Fruit fly (Drosophila melanogaster) whole organism, prepupa: ENCODE measurements around the gene Shaw.

Experiments
- CG10631 ChIP-seq: fragments of 200-800 bp; sonication (Bioruptor generic); optimal IDR thresholded peaks from 2 replicates; lab custom pipeline; 2016; ENCODE audit warnings: missing biosample characterization, missing genetic modification characterization
- CG10669 ChIP-seq: fragments of 200-800 bp; sonication (Bioruptor generic); optimal IDR thresholded peaks from 3 replicates; lab custom pipeline; 2018; ENCODE audit warnings: missing biosample characterization, mild to moderate bottlenecking, missing genetic modification characterization, moderate library complexity
- CG11762 ChIP-seq: fragments of 200-800 bp; sonication (Bioruptor generic); optimal IDR thresholded peaks from 3 replicates; lab custom pipeline; 2016; ENCODE audit warnings: missing biosample characterization, missing genetic modification characterization; ENCODE audit not compliant: insufficient read depth
- CG11902 ChIP-seq: fragments of 200-800 bp; sonication (Bioruptor generic); optimal IDR thresholded peaks from 3 replicates; lab custom pipeline; 2016; ENCODE audit warnings: missing biosample characterization, missing genetic modification characterization
- CG15336 ChIP-seq: fragments of 200-800 bp; sonication (Bioruptor generic); IDR thresholded peaks from 2 replicates; pipeline ENCODE4 v1.3.6; 2022; ENCODE audit warnings: missing biosample characterization, missing genetic modification characterization
- CG1621 ChIP-seq: fragments of 200-800 bp; sonication (Bioruptor generic); optimal IDR thresholded peaks from 3 replicates; lab custom pipeline; 2018; ENCODE audit warnings: missing biosample characterization, mild to moderate bottlenecking, missing genetic modification characterization
- CG16779 ChIP-seq: fragments of 200-800 bp; sonication (Bioruptor generic); optimal IDR thresholded peaks from 3 replicates; lab custom pipeline; 2017; ENCODE audit warnings: missing biosample characterization, mild to moderate bottlenecking, missing genetic modification characterization
- CG32006 ChIP-seq: fragments of 200-800 bp; sonication (Bioruptor generic); optimal IDR thresholded peaks from 3 replicates; lab custom pipeline; 2017; ENCODE audit warnings: missing biosample characterization, mild to moderate bottlenecking, missing genetic modification characterization
- CG34406 ChIP-seq: fragments of 200-800 bp; sonication (Bioruptor generic); optimal IDR thresholded peaks from 3 replicates; lab custom pipeline; 2016; ENCODE audit warnings: missing biosample characterization, missing genetic modification characterization
- CG3919 ChIP-seq: fragments of 200-800 bp; sonication (Bioruptor generic); optimal IDR thresholded peaks from 3 replicates; lab custom pipeline; 2016; ENCODE audit warnings: missing biosample characterization, missing genetic modification characterization
- CG4318 ChIP-seq: fragments of 200-800 bp; sonication (Bioruptor generic); optimal IDR thresholded peaks from 3 replicates; lab custom pipeline; 2017; ENCODE audit warnings: missing biosample characterization, mild to moderate bottlenecking, missing genetic modification characterization
- CG6276 ChIP-seq: fragments of 200-800 bp; sonication (Bioruptor generic); optimal IDR thresholded peaks from 2 replicates; lab custom pipeline; 2017; ENCODE audit warnings: missing biosample characterization, mild to moderate bottlenecking, missing genetic modification characterization
- CG6792 ChIP-seq: fragments of 200-800 bp; sonication (Bioruptor generic); optimal IDR thresholded peaks from 3 replicates; lab custom pipeline; 2016; ENCODE audit warnings: missing biosample characterization, missing genetic modification characterization
- CG6808 ChIP-seq: fragments of 200-800 bp; sonication (Bioruptor generic); optimal IDR thresholded peaks from 3 replicates; lab custom pipeline; 2017; ENCODE audit warnings: missing biosample characterization, missing genetic modification characterization, mild to moderate bottlenecking, moderate library complexity, missing genetic modification reagents
- CG7368 ChIP-seq: fragments of 200-800 bp; sonication (Bioruptor generic); optimal IDR thresholded peaks from 3 replicates; lab custom pipeline; 2016; ENCODE audit warnings: missing biosample characterization, missing genetic modification characterization
- CG8119 ChIP-seq: fragments of 200-800 bp; sonication (Bioruptor generic); IDR thresholded peaks from 3 replicates; pipeline ENCODE4 v1.3.6; 2022; ENCODE audit warnings: missing biosample characterization, missing genetic modification characterization
- CG8632 ChIP-seq: fragments of 200-800 bp; sonication (Bioruptor generic); optimal IDR thresholded peaks from 3 replicates; lab custom pipeline; 2016; ENCODE audit warnings: missing biosample characterization, missing genetic modification characterization
- CG9139 ChIP-seq: fragments of 200-800 bp; sonication (Bioruptor generic); optimal IDR thresholded peaks from 3 replicates; lab custom pipeline; 2017; ENCODE audit warnings: missing biosample characterization, mild to moderate bottlenecking, missing genetic modification characterization
- Eip78C ChIP-seq: fragments of 200-800 bp; sonication (Bioruptor generic); peaks from one replicate; lab custom pipeline; 2016; ENCODE audit warnings: missing biosample characterization, missing genetic modification characterization
- Ets21C ChIP-seq: fragments of 200-800 bp; sonication (Bioruptor generic); optimal IDR thresholded peaks from 3 replicates; lab custom pipeline; 2016; ENCODE audit warnings: missing biosample characterization, missing genetic modification characterization
- Gug ChIP-seq: fragments of 200-800 bp; sonication (Bioruptor generic); IDR thresholded peaks from 2 replicates; pipeline ENCODE4 v1.3.6; 2022; ENCODE audit warnings: missing biosample characterization, missing genetic modification characterization
- Hr38 ChIP-seq: sonication (Bioruptor generic); optimal IDR thresholded peaks from 2 replicates; lab custom pipeline; 2016; ENCODE audit warnings: missing biosample characterization, missing genetic modification characterization
- Hr39 ChIP-seq: fragments of 200-800 bp; sonication (Bioruptor generic); optimal IDR thresholded peaks from 2 replicates; lab custom pipeline; 2016; ENCODE audit warnings: missing biosample characterization, missing genetic modification characterization
- Hr4 ChIP-seq: fragments of 200-800 bp; sonication (Bioruptor generic); optimal IDR thresholded peaks from 3 replicates; lab custom pipeline; 2016; ENCODE audit warnings: missing biosample characterization, missing genetic modification characterization
- Lpt ChIP-seq: fragments of 200-800 bp; sonication (Bioruptor generic); optimal IDR thresholded peaks from 3 replicates; lab custom pipeline; 2016; ENCODE audit warnings: missing biosample characterization, missing genetic modification characterization
- Met ChIP-seq: fragments of 200-800 bp; sonication (Bioruptor generic); optimal IDR thresholded peaks from 3 replicates; lab custom pipeline; 2016; ENCODE audit warnings: missing biosample characterization, missing genetic modification characterization
- OdsH ChIP-seq: fragments of 200-800 bp; sonication (Bioruptor generic); optimal IDR thresholded peaks from 3 replicates; lab custom pipeline; 2016; ENCODE audit warnings: missing biosample characterization, missing genetic modification characterization
- Smox ChIP-seq: fragments of 200-800 bp; sonication (Bioruptor generic); optimal IDR thresholded peaks from 3 replicates; lab custom pipeline; 2016; ENCODE audit warnings: missing biosample characterization, missing genetic modification characterization
- dac ChIP-seq: fragments of 200-800 bp; sonication (Bioruptor generic); optimal IDR thresholded peaks from 2 replicates; lab custom pipeline; 2017; ENCODE audit warnings: missing biosample characterization, mild to moderate bottlenecking, missing genetic modification characterization
- dsx ChIP-seq: fragments of 200-800 bp; optimal IDR thresholded peaks from 3 replicates; lab custom pipeline; 2019; ENCODE audit warnings: missing biosample characterization, mild to moderate bottlenecking, missing genetic modification characterization, moderate library complexity; ENCODE audit not compliant: poor library complexity, severe bottlenecking
- eg ChIP-seq: fragments of 200-800 bp; sonication (Bioruptor generic); IDR thresholded peaks from 3 replicates; pipeline ENCODE4 v1.3.6; 2022; ENCODE audit warnings: missing biosample characterization, missing genetic modification characterization
- fd59A ChIP-seq: fragments of 200-800 bp; sonication (Bioruptor generic); optimal IDR thresholded peaks from 2 replicates; lab custom pipeline; 2017; ENCODE audit warnings: missing biosample characterization, mild to moderate bottlenecking, missing genetic modification characterization, missing genetic modification reagents
- fd85E ChIP-seq: fragments of 200-800 bp; sonication (Bioruptor generic); optimal IDR thresholded peaks from 3 replicates; lab custom pipeline; 2016; ENCODE audit warnings: missing biosample characterization, missing genetic modification characterization
- fkh ChIP-seq: fragments of 200-800 bp; sonication (Bioruptor generic); optimal IDR thresholded peaks from 3 replicates; lab custom pipeline; 2017; ENCODE audit warnings: missing biosample characterization, mild to moderate bottlenecking, missing genetic modification characterization, moderate library complexity
- pdm3 ChIP-seq: fragments of 200-800 bp; sonication (Bioruptor generic); optimal IDR thresholded peaks from 3 replicates; lab custom pipeline; 2016; ENCODE audit warnings: missing biosample characterization, missing genetic modification characterization
- salr ChIP-seq, 2 experiments: fragments of 200-800 bp; sonication (Bioruptor generic); optimal IDR thresholded peaks; 3 replicates each; lab custom pipeline; 2016 to 2018; ENCODE audit warnings: missing biosample characterization in 2 of 2, missing genetic modification characterization in 2 of 2, mild to moderate bottlenecking in 1 of 2
- svp ChIP-seq: fragments of 200-800 bp; sonication (Bioruptor generic); peaks from one replicate; lab custom pipeline; 2016; ENCODE audit warnings: missing biosample characterization, missing genetic modification characterization
- vri ChIP-seq: fragments of 200-800 bp; sonication (Bioruptor generic); optimal IDR thresholded peaks from 3 replicates; lab custom pipeline; 2016; ENCODE audit warnings: missing biosample characterization, mild to moderate bottlenecking, missing genetic modification characterization

The Shaw gene

DNA sequence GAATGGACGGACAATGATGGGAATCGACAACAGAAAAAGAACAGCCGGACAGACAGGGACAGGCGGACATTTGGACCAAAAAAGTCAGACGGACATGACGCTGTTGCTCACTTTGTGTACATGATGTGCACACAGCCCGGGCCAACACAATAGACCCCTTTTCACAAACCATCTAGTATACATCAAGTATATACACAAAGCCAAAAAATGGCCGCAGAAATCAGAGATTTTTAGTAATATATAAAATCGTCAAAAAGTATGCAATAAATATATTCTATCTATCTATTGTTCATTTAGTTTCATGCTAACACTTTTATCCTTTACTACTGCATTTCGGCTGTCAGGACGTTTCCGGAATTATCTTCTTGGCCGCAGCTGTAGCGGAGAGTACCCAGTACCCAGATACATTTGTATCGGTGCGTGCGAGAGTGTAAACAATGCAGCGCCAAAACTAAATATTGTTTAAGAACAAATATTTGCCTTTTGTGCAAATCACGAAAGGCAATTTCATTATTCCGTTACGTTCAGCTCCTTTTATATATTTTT, 1.5 kb downstream of the Shaw start (continued):
- TF ChIP-seq CG9139 (GFP tag; lab: Kevin White, UChicago), result peak; percentile 40

DNA sequence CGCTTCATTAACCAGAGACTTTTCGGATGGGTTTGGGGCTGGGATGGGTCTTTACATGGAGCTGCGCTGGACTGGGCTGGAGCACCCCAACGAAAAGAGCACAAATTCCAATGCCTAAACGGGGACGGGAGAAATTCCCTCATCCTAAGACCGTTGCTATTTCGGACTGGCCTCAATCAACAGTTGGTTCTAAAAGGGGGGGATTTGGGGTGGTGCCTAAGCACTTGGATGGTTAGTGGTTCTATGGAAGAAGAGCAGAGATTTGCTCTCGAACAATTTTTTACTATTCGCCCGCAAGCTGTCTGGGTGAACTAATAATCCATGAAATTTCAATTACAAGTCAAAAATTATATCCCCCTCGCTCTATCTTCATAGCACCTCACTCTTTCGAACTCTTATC, 11.7 kb downstream of the Shaw start:
- TF ChIP-seq Smox (GFP tag; lab: Kevin White, UChicago) (no peak), fd59A (GFP tag; lab: Kevin White, UChicago) (no peak), CG6792 (GFP tag; lab: Kevin White, UChicago) (no peak), CG6808 (GFP tag; lab: Kevin White, UChicago) (no peak), dsx (no peak)

DNA sequence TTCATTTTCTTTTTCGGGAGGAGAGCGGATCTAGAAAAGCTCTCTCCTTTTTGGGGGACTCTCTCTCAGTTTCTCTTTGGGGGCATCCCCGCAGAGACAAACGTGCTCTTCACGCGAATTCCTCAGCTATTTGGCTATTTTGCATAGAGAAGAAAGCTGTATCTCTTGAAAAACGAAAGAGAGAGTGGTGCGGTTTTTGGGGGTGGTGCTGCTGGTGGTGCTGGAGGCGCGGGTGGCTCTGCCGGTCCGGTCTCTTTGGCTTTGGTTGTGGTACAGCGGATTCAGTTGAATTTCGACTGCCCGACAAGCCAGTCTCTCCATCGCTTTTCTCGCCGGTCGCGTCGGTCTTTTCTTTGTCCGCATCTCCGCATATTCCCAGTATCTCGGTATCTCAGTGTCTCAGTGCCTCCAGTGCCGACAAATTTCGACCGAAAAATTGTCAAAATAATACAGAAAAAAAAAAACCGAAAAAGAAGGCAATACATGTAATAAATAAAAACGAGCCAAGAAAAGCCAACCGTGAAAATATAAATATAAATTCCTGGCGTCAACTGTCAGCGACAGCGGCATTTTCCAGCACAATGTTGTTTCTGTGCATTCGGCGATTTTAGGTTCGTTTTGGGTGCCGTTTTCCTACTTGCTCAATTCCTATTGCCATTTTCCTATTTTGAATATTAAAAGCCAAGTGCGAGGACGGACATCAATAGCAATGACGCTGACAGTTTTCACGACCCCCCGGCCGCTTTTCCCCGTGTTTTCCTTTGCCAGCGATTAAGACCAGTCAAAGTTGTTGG, 12.4 kb downstream of the Shaw start, which contains the start of gene CG10019:
CG10019 (plus strand) TSS at position 285 of the 794 bp plus-strand sequence.
- TF ChIP-seq fd85E (no peak), eg (GFP tag; lab: Robert Waterston, UW) (peak; percentile 56; the same call in 1 of the 3 replicates), CG10669 (GFP tag; lab: Kevin White, UChicago) (no peak), CG6276 (GFP tag; lab: Kevin White, UChicago) (peak; percentile 44), vri (GFP tag; lab: Kevin White, UChicago) (no peak), CG16779 (tag; lab: Kevin White, UChicago) (peak; percentile 25), OdsH (GFP tag; lab: Kevin White, UChicago) (no peak), CG8119 (GFP tag; lab: Robert Waterston, UW) (0 out of 3 replicates have a peak, but pooled peaks have one; percentile 27), CG10631 (GFP tag; lab: Kevin White, UChicago) (no peak), CG15336 (GFP tag; lab: Robert Waterston, UW) (peak; percentile 31; the same call in 1 of the 2 replicates), Eip78C (GFP tag; lab: Kevin White, UChicago) (no peak)
- TF ChIP-seq, all 60 proteins: peak for 5

- no peak for TF ChIP-seq CG34406
- no peak for TF ChIP-seq fkh (GFP tag; lab: Kevin White, UChicago)
- TF ChIP-seq CG11902 (GFP tag; lab: Kevin White, UChicago), result no peak
- TF ChIP-seq CG6276 (GFP tag; lab: Kevin White, UChicago), result peak; percentile 74
- TF ChIP-seq Eip78C (GFP tag; lab: Kevin White, UChicago), result peak; percentile 48
- TF ChIP-seq CG10631 (GFP tag; lab: Kevin White, UChicago), result peak; percentile 1
- TF ChIP-seq CG4318 (GFP tag; lab: Kevin White, UChicago), result peak; percentile 74
- no peak for TF ChIP-seq CG6808 (GFP tag; lab: Kevin White, UChicago)
- peak in 1 of 2 experiments; percentile 42 for TF ChIP-seq salr (GFP tag; optimal IDR thresholded peaks at IDR 0.05; lab: Kevin White, UChicago)
- TF ChIP-seq dac (GFP tag; lab: Kevin White, UChicago), result peak; percentile 74
- TF ChIP-seq CG3919 (GFP tag; lab: Kevin White, UChicago), result peak; percentile 13
- peak; percentile 44 for TF ChIP-seq Lpt (GFP tag; lab: Kevin White, UChicago)
- TF ChIP-seq Hr4 (GFP tag; lab: Kevin White, UChicago), result peak; percentile 85
- no peak for TF ChIP-seq CG8632
- peak; percentile 90 for TF ChIP-seq CG32006 (GFP tag; lab: Kevin White, UChicago)
- no peak for TF ChIP-seq svp
- no peak for TF ChIP-seq Gug (GFP tag; lab: Robert Waterston, UW)
- no peak for TF ChIP-seq Hr38 (GFP tag; lab: Kevin White, UChicago)
- TF ChIP-seq CG7368 (GFP tag; lab: Kevin White, UChicago), result no peak
- no peak for TF ChIP-seq dsx
- peak; percentile 62 for TF ChIP-seq CG15336 (GFP tag; lab: Robert Waterston, UW)
- no peak for TF ChIP-seq Ets21C (GFP tag; lab: Kevin White, UChicago)
- no peak for TF ChIP-seq CG9139 (GFP tag; lab: Kevin White, UChicago)
- peak; percentile 0 for TF ChIP-seq pdm3
- no peak for TF ChIP-seq CG10669 (GFP tag; lab: Kevin White, UChicago)
- no peak for TF ChIP-seq CG11762 (GFP tag; lab: Kevin White, UChicago)
- peak; percentile 71 for TF ChIP-seq CG8119 (GFP tag; lab: Robert Waterston, UW)
- TF ChIP-seq Hr39 (GFP tag; lab: Kevin White, UChicago), result no peak
- 0 out of 3 replicates have a peak, but pooled peaks have one; percentile 43 for TF ChIP-seq eg (GFP tag; lab: Robert Waterston, UW)
- no peak for TF ChIP-seq Met (GFP tag; lab: Kevin White, UChicago)
- no peak for TF ChIP-seq CG1621
- TF ChIP-seq CG6792 (GFP tag; lab: Kevin White, UChicago), result no peak
These were observed 13.1 kb downstream of the Shaw start for dm6 chr2L:3731055-3731454.
